Worm (Caenorhabditis elegans) whole organism, L2 larva: ENCODE data around the gene F11C7.2.

Source experiments
- C34F6.9 ChIP-seq: fragments of 150-350 bp; optimal IDR thresholded peaks from 2 replicates; lab custom pipeline; 2014; ENCODE audit warnings: missing biosample characterization, missing genetic modification characterization
- F13H6.1 ChIP-seq: sonication (generic microtip); optimal IDR thresholded peaks from 2 replicates; lab custom pipeline; 2016; ENCODE audit warnings: missing genetic modification characterization, missing compliant biosample characterization
- ZK546.5 ChIP-seq: sonication (generic microtip); optimal IDR thresholded peaks from 2 replicates; lab custom pipeline; 2017; ENCODE audit warnings: missing biosample characterization, missing genetic modification characterization
- alr-1 ChIP-seq: fragments of 150-350 bp; optimal IDR thresholded peaks from 2 replicates; lab custom pipeline; 2014; ENCODE audit warnings: missing biosample characterization, missing genetic modification characterization
- aly-2 ChIP-seq: fragments of 150-350 bp; optimal IDR thresholded peaks from 2 replicates; lab custom pipeline; 2014; ENCODE audit warnings: missing biosample characterization, missing genetic modification characterization
- ama-1 ChIP-seq: fragments of 150-350 bp; optimal IDR thresholded peaks from 2 replicates; lab custom pipeline; 2018; ENCODE audit warnings: inconsistent platforms
- blmp-1 ChIP-seq: sonication (generic microtip); optimal IDR thresholded peaks from 2 replicates; lab custom pipeline; 2017; ENCODE audit warnings: missing genetic modification characterization, mild to moderate bottlenecking, missing compliant biosample characterization, antibody characterized with exemption, moderate library complexity; ENCODE audit not compliant: insufficient read depth
- ceh-16 ChIP-seq: fragments of 150-350 bp; optimal IDR thresholded peaks from 2 replicates; lab custom pipeline; 2014; ENCODE audit warnings: missing biosample characterization, missing genetic modification characterization
- ceh-82 ChIP-seq: fragments of 150-350 bp; optimal IDR thresholded peaks from 2 replicates; lab custom pipeline; 2014; ENCODE audit warnings: missing biosample characterization, missing genetic modification characterization
- crh-2 ChIP-seq: sonication (generic microtip); optimal IDR thresholded peaks from 2 replicates; lab custom pipeline; 2017; ENCODE audit warnings: missing biosample characterization, missing genetic modification characterization
- egl-27 ChIP-seq: sonication (generic microtip); optimal IDR thresholded peaks from 3 replicates; lab custom pipeline; 2017; ENCODE audit warnings: missing biosample characterization, missing genetic modification reagents, missing genetic modification characterization
- elt-1 ChIP-seq: fragments of 150-350 bp; optimal IDR thresholded peaks from 2 replicates; lab custom pipeline; 2014; ENCODE audit warnings: missing biosample characterization, missing genetic modification characterization
- fos-1 ChIP-seq: fragments of 150-350 bp; optimal IDR thresholded peaks from 2 replicates; lab custom pipeline; 2014; ENCODE audit warnings: missing biosample characterization, missing genetic modification characterization
- gmeb-1 ChIP-seq: fragments of 150-350 bp; optimal IDR thresholded peaks from 2 replicates; lab custom pipeline; 2014; ENCODE audit warnings: missing biosample characterization, missing genetic modification characterization
- lin-11 ChIP-seq: fragments of 150-350 bp; sonication (generic microtip); optimal IDR thresholded peaks from 2 replicates; lab custom pipeline; 2014; ENCODE audit warnings: missing biosample characterization, missing genetic modification characterization, inconsistent platforms, mixed read lengths
- lin-13 ChIP-seq: fragments of 150-350 bp; optimal IDR thresholded peaks from 2 replicates; lab custom pipeline; 2014; ENCODE audit warnings: missing biosample characterization, missing genetic modification reagents, missing genetic modification characterization
- lin-39 ChIP-seq: fragments of 150-350 bp; optimal IDR thresholded peaks from 2 replicates; lab custom pipeline; 2014; ENCODE audit warnings: missing biosample characterization, missing genetic modification reagents, missing genetic modification characterization
- lsy-2 ChIP-seq, 2 experiments: fragments of 150-350 bp in 1 of 2; sonication (generic microtip) in 1 of 2; optimal IDR thresholded peaks; 2 replicates each; lab custom pipeline; 2014 to 2017; ENCODE audit warnings: missing biosample characterization in 2 of 2, missing genetic modification characterization in 2 of 2
- mab-5 ChIP-seq: fragments of 150-350 bp; optimal IDR thresholded peaks from 2 replicates; lab custom pipeline; 2014; ENCODE audit warnings: missing biosample characterization, missing genetic modification characterization
- mbf-1 ChIP-seq: sonication (generic microtip); optimal IDR thresholded peaks from 2 replicates; lab custom pipeline; 2017; ENCODE audit warnings: missing biosample characterization, missing genetic modification characterization
- mdl-1 ChIP-seq, 2 experiments: fragments of 150-350 bp in 1 of 2; sonication (generic microtip) in 1 of 2; optimal IDR thresholded peaks; 2 replicates each; lab custom pipeline; 2017; ENCODE audit warnings: missing biosample characterization in 2 of 2, missing genetic modification characterization in 2 of 2
- nhr-10 ChIP-seq: sonication (generic microtip); optimal IDR thresholded peaks from 2 replicates; lab custom pipeline; 2017; ENCODE audit warnings: missing biosample characterization, missing genetic modification characterization
- nhr-11 ChIP-seq: fragments of 150-350 bp; optimal IDR thresholded peaks from 2 replicates; lab custom pipeline; 2014; ENCODE audit warnings: missing biosample characterization, missing genetic modification characterization
- nhr-12 ChIP-seq: fragments of 150-350 bp; optimal IDR thresholded peaks from 2 replicates; lab custom pipeline; 2014; ENCODE audit warnings: missing biosample characterization, missing genetic modification characterization
- nhr-129 ChIP-seq: fragments of 150-350 bp; optimal IDR thresholded peaks from 2 replicates; lab custom pipeline; 2014; ENCODE audit warnings: missing biosample characterization, missing genetic modification characterization
- nhr-21 ChIP-seq: fragments of 150-350 bp; optimal IDR thresholded peaks from 2 replicates; lab custom pipeline; 2014; ENCODE audit warnings: missing biosample characterization, missing genetic modification characterization
- nhr-25 ChIP-seq: fragments of 150-350 bp; sonication (generic microtip); optimal IDR thresholded peaks from 3 replicates; lab custom pipeline; 2014; ENCODE audit warnings: missing biosample characterization, missing genetic modification characterization
- nhr-6 ChIP-seq: fragments of 150-350 bp; optimal IDR thresholded peaks from 2 replicates; lab custom pipeline; 2014; ENCODE audit warnings: missing biosample characterization, missing genetic modification characterization
- nhr-77 ChIP-seq: fragments of 150-350 bp; optimal IDR thresholded peaks from 2 replicates; lab custom pipeline; 2014; ENCODE audit warnings: missing biosample characterization, missing genetic modification characterization
- peb-1 ChIP-seq: fragments of 150-350 bp; optimal IDR thresholded peaks from 2 replicates; lab custom pipeline; 2014; ENCODE audit warnings: missing biosample characterization, missing genetic modification characterization
- skn-1 ChIP-seq: sonication (generic microtip); optimal IDR thresholded peaks from 2 replicates; lab custom pipeline; 2017; ENCODE audit warnings: missing biosample characterization, missing genetic modification characterization
- sma-3 ChIP-seq: sonication (generic microtip); optimal IDR thresholded peaks from 2 replicates; lab custom pipeline; 2016; ENCODE audit warnings: missing genetic modification reagents, missing genetic modification characterization, missing compliant biosample characterization
- sma-9 ChIP-seq, 2 experiments: fragments of 150-350 bp in 1 of 2; sonication (generic microtip) in 1 of 2; optimal IDR thresholded peaks; 2 replicates each; lab custom pipeline; 2014 to 2016; ENCODE audit warnings: missing genetic modification characterization in 2 of 2, mild to moderate bottlenecking in 1 of 2, missing biosample characterization in 1 of 2, missing compliant biosample characterization in 1 of 2, missing genetic modification reagents in 1 of 2, moderate library complexity in 1 of 2
- snpc-4 ChIP-seq: fragments of 150-350 bp; optimal IDR thresholded peaks from 2 replicates; lab custom pipeline; 2014; ENCODE audit warnings: missing biosample characterization, missing genetic modification characterization
- unc-55 ChIP-seq: fragments of 150-350 bp; sonication (generic microtip); optimal IDR thresholded peaks from 3 replicates; lab custom pipeline; 2014; ENCODE audit warnings: missing biosample characterization, missing genetic modification reagents, missing genetic modification characterization
- unc-62 ChIP-seq: fragments of 150-350 bp; optimal IDR thresholded peaks from 2 replicates; lab custom pipeline; 2014; ENCODE audit warnings: missing biosample characterization, missing genetic modification reagents, missing genetic modification characterization
- zag-1 ChIP-seq: fragments of 150-350 bp; optimal IDR thresholded peaks from 2 replicates; lab custom pipeline; 2014; ENCODE audit warnings: missing biosample characterization, missing genetic modification characterization
- ztf-11 ChIP-seq: sonication (generic microtip); optimal IDR thresholded peaks from 2 replicates; lab custom pipeline; 2017; ENCODE audit warnings: missing biosample characterization, missing genetic modification characterization
- ztf-4 ChIP-seq: fragments of 150-350 bp; optimal IDR thresholded peaks from 2 replicates; lab custom pipeline; 2014; ENCODE audit warnings: missing biosample characterization, missing genetic modification characterization

F11C7.2 gene

ce11 chrX:17428803-17429202 lies 32.2 kb downstream of the F11C7.2 start, which contains the start of gene pbo-6:
Gene pbo-6, plus strand, starts transcription at chrX:17429042.
- TF ChIP-seq snpc-4 (tag; lab: Kevin White, UChicago) (no peak), C34F6.9 (no peak), F13H6.1 (tag; lab: Kevin White, UChicago) (no peak), egl-27 (tag; lab: Kevin White, UChicago) (no peak), lin-39 (tag; lab: Kevin White, UChicago) (no peak)

- no peak for TF ChIP-seq elt-1 (tag; lab: Kevin White, UChicago)
- TF ChIP-seq nhr-6 (tag; lab: Kevin White, UChicago) = no peak
- no peak for TF ChIP-seq skn-1 (tag; lab: Kevin White, UChicago)
- TF ChIP-seq lsy-2 (tag; optimal IDR thresholded peaks at IDR 0.05; lab: Kevin White, UChicago) = peak; percentile 53 to 94
- TF ChIP-seq lin-39 (tag; lab: Kevin White, UChicago) = no peak
- TF ChIP-seq crh-2 (tag; lab: Kevin White, UChicago) = no peak
- no peak for TF ChIP-seq alr-1 (tag; lab: Kevin White, UChicago)
- no peak for TF ChIP-seq sma-9 (GFP tag; optimal IDR thresholded peaks at IDR 0.05; lab: Kevin White, UChicago)
- TF ChIP-seq sma-9 (tag; optimal IDR thresholded peaks at IDR 0.05; lab: Kevin White, UChicago) = no peak
- TF ChIP-seq C34F6.9 = peak; percentile 32
- TF ChIP-seq fos-1 (tag; lab: Kevin White, UChicago) = peak; percentile 25
- no peak for TF ChIP-seq ztf-4 (tag; lab: Kevin White, UChicago)
- peak; percentile 46 for TF ChIP-seq nhr-129
- TF ChIP-seq nhr-25 (tag; lab: Kevin White, UChicago) = no peak
- no peak for TF ChIP-seq ZK546.5 (tag; lab: Kevin White, UChicago)
- peak; percentile 61 for TF ChIP-seq unc-55 (GFP tag; lab: Kevin White, UChicago)
- peak; percentile 60 for TF ChIP-seq ceh-16 (tag; lab: Kevin White, UChicago)
- TF ChIP-seq mbf-1 (tag; lab: Kevin White, UChicago) = no peak
- no peak for TF ChIP-seq ama-1 (lab: Kevin White, UChicago)
- no peak for TF ChIP-seq ztf-11 (tag; lab: Kevin White, UChicago)
- TF ChIP-seq peb-1 (tag; lab: Kevin White, UChicago) = no peak
- TF ChIP-seq mab-5 (tag; lab: Kevin White, UChicago) = no peak
- TF ChIP-seq nhr-11 (tag; lab: Kevin White, UChicago) = no peak
- no peak for TF ChIP-seq lin-13 (GFP tag; lab: Kevin White, UChicago)
- no peak for TF ChIP-seq mdl-1 (tag; optimal IDR thresholded peaks at IDR 0.05; lab: Kevin White, UChicago)
- peak; percentile 16 for TF ChIP-seq sma-3
- no peak for TF ChIP-seq nhr-77 (tag; lab: Kevin White, UChicago)
- TF ChIP-seq snpc-4 (tag; lab: Kevin White, UChicago) = peak; percentile 63
- no peak for TF ChIP-seq zag-1 (tag; lab: Kevin White, UChicago)
- peak; percentile 38 for TF ChIP-seq F13H6.1 (tag; lab: Kevin White, UChicago)
- TF ChIP-seq unc-62 = no peak
- TF ChIP-seq lin-11 (tag; lab: Kevin White, UChicago) = peak; percentile 16
- TF ChIP-seq blmp-1 (tag; lab: Kevin White, UChicago) = no peak
- no peak for TF ChIP-seq aly-2 (tag; lab: Kevin White, UChicago)
- no peak for TF ChIP-seq nhr-12 (tag; lab: Kevin White, UChicago)
- TF ChIP-seq nhr-21 = no peak
Observed at ce11 chrX:17434234-17434633, 37.6 kb downstream of the F11C7.2 start, which contains the start of gene fubl-3. Gene fubl-3, plus strand, starts transcription at chrX:17434445.

ce11 chrX:17438386-17438785 lies 41.8 kb downstream of the F11C7.2 start, which contains the start of gene C36E6.8:
Gene C36E6.8, plus strand, starts transcription at chrX:17438686.
- TF ChIP-seq lin-39 (tag; lab: Kevin White, UChicago) (no peak), mbf-1 (tag; lab: Kevin White, UChicago) (no peak), nhr-10 (tag; lab: Kevin White, UChicago) (no peak), zag-1 (tag; lab: Kevin White, UChicago) (no peak), ceh-82 (no peak), unc-55 (GFP tag; lab: Kevin White, UChicago) (no peak), peb-1 (tag; lab: Kevin White, UChicago) (no peak), gmeb-1 (tag; lab: Kevin White, UChicago) (no peak)
- TF ChIP-seq, all 48 proteins: peak for 0
